Worm (Caenorhabditis elegans) whole organism, early embryonic: ENCODE data around the gene dsc-1.

Source experiments
- aly-1 ChIP-seq: sonication (generic microtip); optimal IDR thresholded peaks from 2 replicates; lab custom pipeline; 2016; ENCODE audit warnings: missing genetic modification characterization, missing compliant biosample characterization
- ceh-13 ChIP-seq: fragments of 200-800 bp; sonication (Bioruptor generic); optimal IDR thresholded peaks from 2 replicates; lab custom pipeline; 2018; ENCODE audit warnings: mild to moderate bottlenecking, missing genetic modification characterization, missing compliant biosample characterization

ce11 chrX:15042549-15042948 is 7.9 kb upstream of the dsc-1 start:
- TF ChIP-seq aly-1 (tag; lab: Kevin White, UChicago) (no peak), ceh-13 (GFP tag; lab: Kevin White, UChicago) (no peak)
